Fruit fly (Drosophila melanogaster) whole organism, prepupa: Measurements from ENCODE around the gene CG10280.

Experiments used
- Blimp-1 ChIP-seq: fragments of 200-800 bp; sonication (Bioruptor generic); optimal IDR thresholded peaks from 3 replicates; lab custom pipeline; 2017; ENCODE audit warnings: missing biosample characterization, missing genetic modification characterization, mild to moderate bottlenecking, moderate library complexity, missing genetic modification reagents
- CG10631 ChIP-seq: fragments of 200-800 bp; sonication (Bioruptor generic); optimal IDR thresholded peaks from 2 replicates; lab custom pipeline; 2016; ENCODE audit warnings: missing biosample characterization, missing genetic modification characterization
- CG11762 ChIP-seq: fragments of 200-800 bp; sonication (Bioruptor generic); optimal IDR thresholded peaks from 3 replicates; lab custom pipeline; 2016; ENCODE audit warnings: missing biosample characterization, missing genetic modification characterization; ENCODE audit not compliant: insufficient read depth
- CG15336 ChIP-seq: fragments of 200-800 bp; sonication (Bioruptor generic); IDR thresholded peaks from 2 replicates; pipeline ENCODE4 v1.3.6; 2022; ENCODE audit warnings: missing biosample characterization, missing genetic modification characterization
- CG1621 ChIP-seq: fragments of 200-800 bp; sonication (Bioruptor generic); optimal IDR thresholded peaks from 3 replicates; lab custom pipeline; 2018; ENCODE audit warnings: missing biosample characterization, mild to moderate bottlenecking, missing genetic modification characterization
- CG3032 ChIP-seq: fragments of 200-800 bp; optimal IDR thresholded peaks from 2 replicates; lab custom pipeline; 2019; ENCODE audit warnings: missing biosample characterization, mild to moderate bottlenecking, missing genetic modification characterization, moderate library complexity
- CG31627 ChIP-seq: fragments of 200-800 bp; sonication (Bioruptor generic); optimal IDR thresholded peaks from 3 replicates; lab custom pipeline; 2016; ENCODE audit warnings: missing biosample characterization, missing genetic modification characterization
- CG32006 ChIP-seq: fragments of 200-800 bp; sonication (Bioruptor generic); optimal IDR thresholded peaks from 3 replicates; lab custom pipeline; 2017; ENCODE audit warnings: missing biosample characterization, mild to moderate bottlenecking, missing genetic modification characterization
- CG34406 ChIP-seq: fragments of 200-800 bp; sonication (Bioruptor generic); optimal IDR thresholded peaks from 3 replicates; lab custom pipeline; 2016; ENCODE audit warnings: missing biosample characterization, missing genetic modification characterization
- CG4318 ChIP-seq: fragments of 200-800 bp; sonication (Bioruptor generic); optimal IDR thresholded peaks from 3 replicates; lab custom pipeline; 2017; ENCODE audit warnings: missing biosample characterization, mild to moderate bottlenecking, missing genetic modification characterization
- CG6276 ChIP-seq: fragments of 200-800 bp; sonication (Bioruptor generic); optimal IDR thresholded peaks from 2 replicates; lab custom pipeline; 2017; ENCODE audit warnings: missing biosample characterization, mild to moderate bottlenecking, missing genetic modification characterization
- CG6792 ChIP-seq: fragments of 200-800 bp; sonication (Bioruptor generic); optimal IDR thresholded peaks from 3 replicates; lab custom pipeline; 2016; ENCODE audit warnings: missing biosample characterization, missing genetic modification characterization
- CG6854 ChIP-seq: fragments of 200-800 bp; sonication (Bioruptor generic); optimal IDR thresholded peaks from 2 replicates; lab custom pipeline; 2017; ENCODE audit warnings: missing biosample characterization, mild to moderate bottlenecking, missing genetic modification characterization
- CG8319 ChIP-seq: fragments of 200-800 bp; sonication (Bioruptor generic); optimal IDR thresholded peaks from 3 replicates; lab custom pipeline; 2016; ENCODE audit warnings: missing biosample characterization, missing genetic modification characterization
- CG8632 ChIP-seq: fragments of 200-800 bp; sonication (Bioruptor generic); optimal IDR thresholded peaks from 3 replicates; lab custom pipeline; 2016; ENCODE audit warnings: missing biosample characterization, missing genetic modification characterization
- CG9139 ChIP-seq: fragments of 200-800 bp; sonication (Bioruptor generic); optimal IDR thresholded peaks from 3 replicates; lab custom pipeline; 2017; ENCODE audit warnings: missing biosample characterization, mild to moderate bottlenecking, missing genetic modification characterization
- Eip93F ChIP-seq: fragments of 200-800 bp; sonication (Bioruptor generic); optimal IDR thresholded peaks from 2 replicates; lab custom pipeline; 2016; ENCODE audit warnings: missing biosample characterization, mild to moderate bottlenecking, missing genetic modification characterization
- Ets21C ChIP-seq: fragments of 200-800 bp; sonication (Bioruptor generic); optimal IDR thresholded peaks from 3 replicates; lab custom pipeline; 2016; ENCODE audit warnings: missing biosample characterization, missing genetic modification characterization
- Gug ChIP-seq: fragments of 200-800 bp; sonication (Bioruptor generic); IDR thresholded peaks from 2 replicates; pipeline ENCODE4 v1.3.6; 2022; ENCODE audit warnings: missing biosample characterization, missing genetic modification characterization
- Hr39 ChIP-seq: fragments of 200-800 bp; sonication (Bioruptor generic); optimal IDR thresholded peaks from 2 replicates; lab custom pipeline; 2016; ENCODE audit warnings: missing biosample characterization, missing genetic modification characterization
- Met ChIP-seq: fragments of 200-800 bp; sonication (Bioruptor generic); optimal IDR thresholded peaks from 3 replicates; lab custom pipeline; 2016; ENCODE audit warnings: missing biosample characterization, missing genetic modification characterization
- OdsH ChIP-seq: fragments of 200-800 bp; sonication (Bioruptor generic); optimal IDR thresholded peaks from 3 replicates; lab custom pipeline; 2016; ENCODE audit warnings: missing biosample characterization, missing genetic modification characterization
- Sox102F ChIP-seq: fragments of 200-800 bp; sonication (Bioruptor generic); optimal IDR thresholded peaks from 2 replicates; lab custom pipeline; 2016; ENCODE audit warnings: missing biosample characterization, mild to moderate bottlenecking, missing genetic modification characterization
- Sox15 ChIP-seq: fragments of 200-800 bp; sonication (Bioruptor generic); optimal IDR thresholded peaks from 3 replicates; lab custom pipeline; 2016; ENCODE audit warnings: missing biosample characterization, missing genetic modification characterization
- cyc ChIP-seq: fragments of 200-800 bp; sonication (Bioruptor generic); optimal IDR thresholded peaks from 3 replicates; lab custom pipeline; 2016; ENCODE audit warnings: missing biosample characterization, missing genetic modification characterization
- dac ChIP-seq: fragments of 200-800 bp; sonication (Bioruptor generic); optimal IDR thresholded peaks from 2 replicates; lab custom pipeline; 2017; ENCODE audit warnings: missing biosample characterization, mild to moderate bottlenecking, missing genetic modification characterization
- dsx ChIP-seq: fragments of 200-800 bp; optimal IDR thresholded peaks from 3 replicates; lab custom pipeline; 2019; ENCODE audit warnings: missing biosample characterization, mild to moderate bottlenecking, missing genetic modification characterization, moderate library complexity; ENCODE audit not compliant: poor library complexity, severe bottlenecking
- fd59A ChIP-seq: fragments of 200-800 bp; sonication (Bioruptor generic); optimal IDR thresholded peaks from 2 replicates; lab custom pipeline; 2017; ENCODE audit warnings: missing biosample characterization, mild to moderate bottlenecking, missing genetic modification characterization, missing genetic modification reagents
- fd85E ChIP-seq: fragments of 200-800 bp; sonication (Bioruptor generic); optimal IDR thresholded peaks from 3 replicates; lab custom pipeline; 2016; ENCODE audit warnings: missing biosample characterization, missing genetic modification characterization
- net ChIP-seq: fragments of 200-800 bp; sonication (Bioruptor generic); optimal IDR thresholded peaks from 3 replicates; lab custom pipeline; 2016; ENCODE audit warnings: missing biosample characterization, missing genetic modification characterization
- pdm3 ChIP-seq: fragments of 200-800 bp; sonication (Bioruptor generic); optimal IDR thresholded peaks from 3 replicates; lab custom pipeline; 2016; ENCODE audit warnings: missing biosample characterization, missing genetic modification characterization
- salr ChIP-seq, 2 experiments: fragments of 200-800 bp; sonication (Bioruptor generic); optimal IDR thresholded peaks; 3 replicates each; lab custom pipeline; 2016 to 2018; ENCODE audit warnings: missing biosample characterization in 2 of 2, missing genetic modification characterization in 2 of 2, mild to moderate bottlenecking in 1 of 2
- ss ChIP-seq, 2 experiments: fragments of 200-800 bp; sonication (Bioruptor generic); optimal IDR thresholded peaks; 2 replicates in 1 of 2; 3 replicates in 1 of 2; lab custom pipeline; 2017 to 2018; ENCODE audit warnings: mild to moderate bottlenecking in 2 of 2, missing biosample characterization in 2 of 2, missing genetic modification characterization in 2 of 2, moderate library complexity in 1 of 2
- svp ChIP-seq: fragments of 200-800 bp; sonication (Bioruptor generic); peaks from one replicate; lab custom pipeline; 2016; ENCODE audit warnings: missing biosample characterization, missing genetic modification characterization
- topi ChIP-seq: fragments of 200-800 bp; sonication (Bioruptor generic); optimal IDR thresholded peaks from 3 replicates; lab custom pipeline; 2016; ENCODE audit warnings: missing biosample characterization, missing genetic modification characterization

CG10280 gene

dm6 chr3R:6007123-6008000 is 4.4 kb downstream of the CG10280 start (continued):
- no peak for TF ChIP-seq CG32006
- TF ChIP-seq Sox102F (GFP tag; lab: Kevin White, UChicago): peak; percentile 41
- TF ChIP-seq Blimp-1 (GFP tag; lab: Kevin White, UChicago): peak; percentile 26
- no peak for TF ChIP-seq cyc (GFP tag; lab: Kevin White, UChicago)
- TF ChIP-seq Hr39 (GFP tag; lab: Kevin White, UChicago): no peak
- no peak for TF ChIP-seq Met (GFP tag; lab: Kevin White, UChicago)
- TF ChIP-seq CG10631 (GFP tag; lab: Kevin White, UChicago): no peak
- no peak for TF ChIP-seq CG8319 (GFP tag; lab: Kevin White, UChicago)
- TF ChIP-seq CG8632: no peak
- peak; percentile 32 for TF ChIP-seq CG6276 (GFP tag; lab: Kevin White, UChicago)
- no peak for TF ChIP-seq CG4318 (GFP tag; lab: Kevin White, UChicago)
- TF ChIP-seq CG9139 (GFP tag; lab: Kevin White, UChicago): no peak
- no peak for TF ChIP-seq fd85E (GFP tag; lab: Kevin White, UChicago)
- TF ChIP-seq CG3032: no peak
- TF ChIP-seq OdsH: no peak
- TF ChIP-seq topi: peak; percentile 1
- TF ChIP-seq CG31627: no peak
- TF ChIP-seq CG6854 (GFP tag; lab: Kevin White, UChicago): peak; percentile 38

DNA sequence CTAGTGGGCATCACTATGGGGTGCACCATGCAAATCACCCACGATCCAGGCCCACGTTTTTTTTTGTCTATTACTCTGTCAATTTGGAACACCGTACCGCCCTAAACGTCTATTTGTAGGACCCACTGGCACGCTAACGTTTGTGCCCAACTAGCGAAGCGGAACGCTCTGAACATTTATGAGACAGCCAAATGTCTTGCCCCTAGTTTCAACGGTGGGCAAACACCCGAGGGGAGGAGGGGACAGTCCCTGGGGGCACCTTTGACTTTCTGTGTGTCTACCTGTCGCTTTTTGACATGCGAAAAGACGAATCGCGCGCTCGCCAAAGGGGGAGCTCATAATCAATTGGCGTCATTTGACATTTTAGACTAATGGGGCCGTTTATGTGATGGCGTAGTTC is 5.1 kb downstream of the CG10280 start:
- no peak for TF ChIP-seq Sox102F (GFP tag; lab: Kevin White, UChicago)
- TF ChIP-seq topi: no peak
- peak; percentile 13 for TF ChIP-seq svp (GFP tag; lab: Kevin White, UChicago)
- TF ChIP-seq Gug: no peak
- TF ChIP-seq CG11762 (GFP tag; lab: Kevin White, UChicago): no peak
- no peak for TF ChIP-seq dac (GFP tag; lab: Kevin White, UChicago)
- TF ChIP-seq Met (GFP tag; lab: Kevin White, UChicago): no peak
- no peak for TF ChIP-seq CG15336 (GFP tag; lab: Robert Waterston, UW)

dm6 chr3R:5998831-5999230 is 12.9 kb downstream of the CG10280 start:
- TF ChIP-seq CG34406 (no peak), Sox15 (GFP tag; lab: Kevin White, UChicago) (no peak), Hr39 (GFP tag; lab: Kevin White, UChicago) (no peak), OdsH (no peak), CG6792 (no peak), svp (GFP tag; lab: Kevin White, UChicago) (no peak), salr (GFP tag; optimal IDR thresholded peaks at IDR 0.05; lab: Kevin White, UChicago) (no peak), pdm3 (no peak), Ets21C (GFP tag; lab: Kevin White, UChicago) (no peak), net (GFP tag; lab: Kevin White, UChicago) (no peak), dsx (GFP tag; lab: Kevin White, UChicago) (no peak), CG32006 (no peak), CG1621 (tag; lab: Kevin White, UChicago) (no peak), fd59A (GFP tag; lab: Kevin White, UChicago) (no peak), ss (GFP tag; optimal IDR thresholded peaks at IDR 0.05; lab: Kevin White, UChicago) (no peak), Eip93F (GFP tag; lab: Kevin White, UChicago) (no peak), CG9139 (GFP tag; lab: Kevin White, UChicago) (no peak)
